Fruit fly (Drosophila melanogaster) whole organism, prepupa: Measurements from ENCODE around the gene CG3149.

Experiments
- CG16779 ChIP-seq: fragments of 200-800 bp; sonication (Bioruptor generic); optimal IDR thresholded peaks from 3 replicates; lab custom pipeline; 2017; ENCODE audit warnings: missing biosample characterization, mild to moderate bottlenecking, missing genetic modification characterization
- CG8632 ChIP-seq: fragments of 200-800 bp; sonication (Bioruptor generic); optimal IDR thresholded peaks from 3 replicates; lab custom pipeline; 2016; ENCODE audit warnings: missing biosample characterization, missing genetic modification characterization
- Eip93F ChIP-seq: fragments of 200-800 bp; sonication (Bioruptor generic); optimal IDR thresholded peaks from 2 replicates; lab custom pipeline; 2016; ENCODE audit warnings: missing biosample characterization, mild to moderate bottlenecking, missing genetic modification characterization

DNA sequence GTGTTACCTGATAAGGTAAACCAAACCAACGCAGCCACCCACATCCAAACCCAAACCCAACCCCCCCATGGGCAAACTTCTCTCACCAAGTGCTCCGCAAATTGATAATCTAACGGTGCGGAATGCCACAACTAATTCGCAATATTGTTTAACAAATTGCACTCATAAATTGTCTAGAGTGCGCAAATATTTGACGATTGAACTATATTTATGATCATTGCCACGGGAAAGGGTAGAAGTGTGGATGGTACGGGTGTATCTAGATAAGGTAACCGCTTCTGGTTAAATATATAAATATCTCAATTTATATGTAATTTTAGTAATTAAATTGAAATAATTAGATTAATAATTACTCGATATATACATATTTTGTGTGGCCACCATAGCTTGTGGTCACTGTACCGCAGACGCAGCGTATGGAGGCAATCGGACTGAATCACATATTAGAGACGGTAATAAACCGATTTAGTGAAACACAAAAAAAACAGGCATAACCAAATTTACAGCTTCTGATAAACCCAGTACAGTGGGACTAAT is 23.5 kb upstream of the CG3149 start:
- TF ChIP-seq CG8632 (GFP tag; lab: Kevin White, UChicago) (no peak), CG16779 (tag; lab: Kevin White, UChicago) (no peak), Eip93F (no peak)
